Worm (Caenorhabditis elegans) whole organism, early embryonic: ENCODE results near the gene clec-118.
"Not testable (repeated sequence)": the region's sequence is repeated elsewhere in the genome, so short reads cannot be mapped to it uniquely, and the experiment has no call there.

Source experiments
- B0310.2 ChIP-seq: sonication (generic microtip); optimal IDR thresholded peaks from 2 replicates; lab custom pipeline; 2016; ENCODE audit warnings: mild to moderate bottlenecking, missing genetic modification characterization, missing compliant biosample characterization
- F13C5.2 ChIP-seq: sonication (generic microtip); optimal IDR thresholded peaks from 2 replicates; lab custom pipeline; 2017; ENCODE audit warnings: mild to moderate bottlenecking, missing genetic modification characterization, inconsistent platforms, missing compliant biosample characterization
- aly-1 ChIP-seq: sonication (generic microtip); optimal IDR thresholded peaks from 2 replicates; lab custom pipeline; 2016; ENCODE audit warnings: missing genetic modification characterization, missing compliant biosample characterization
- ama-1 ChIP-seq: fragments of 150-350 bp; optimal IDR thresholded peaks from 2 replicates; lab custom pipeline; 2014
- ceh-13 ChIP-seq: fragments of 200-800 bp; sonication (Bioruptor generic); optimal IDR thresholded peaks from 2 replicates; lab custom pipeline; 2018; ENCODE audit warnings: mild to moderate bottlenecking, missing genetic modification characterization, missing compliant biosample characterization
- ceh-36 ChIP-seq: sonication (generic microtip); optimal IDR thresholded peaks from 2 replicates; lab custom pipeline; 2016; ENCODE audit warnings: missing genetic modification characterization, inconsistent platforms, missing compliant biosample characterization
- ets-7 ChIP-seq: sonication (generic microtip); optimal IDR thresholded peaks from 2 replicates; lab custom pipeline; 2016; ENCODE audit warnings: missing genotype, missing genetic modification characterization, missing compliant biosample characterization
- flt-1 ChIP-seq: fragments of 200-800 bp; sonication (Bioruptor generic); IDR thresholded peaks from 2 replicates; pipeline ENCODE4 v1.3.6; 2022; ENCODE audit warnings: missing genetic modification characterization, missing compliant biosample characterization
- hmbx-1 ChIP-seq: sonication (generic microtip); optimal IDR thresholded peaks from 2 replicates; lab custom pipeline; 2016; ENCODE audit warnings: mild to moderate bottlenecking, missing genetic modification characterization, missing compliant biosample characterization
- hmg-4 ChIP-seq: fragments of 200-800 bp; sonication (Bioruptor generic); optimal IDR thresholded peaks from 2 replicates; lab custom pipeline; 2018; ENCODE audit warnings: mild to moderate bottlenecking, missing genetic modification characterization, missing compliant biosample characterization
- hnd-1 ChIP-seq: sonication (generic microtip); optimal IDR thresholded peaks from 2 replicates; lab custom pipeline; 2016; ENCODE audit warnings: missing genetic modification characterization, missing compliant biosample characterization
- pes-1 ChIP-seq: fragments of 200-800 bp; sonication (Bioruptor generic); IDR thresholded peaks from 2 replicates; pipeline ENCODE4 v1.3.6; 2022; ENCODE audit warnings: missing genetic modification reagents, missing genetic modification characterization, missing compliant biosample characterization
- scrt-1 ChIP-seq: fragments of 200-800 bp; sonication (Bioruptor generic); IDR thresholded peaks from 2 replicates; pipeline ENCODE4 v1.3.6; 2022; ENCODE audit warnings: missing genetic modification characterization, missing compliant biosample characterization
- sea-1 ChIP-seq: fragments of 200-800 bp; sonication (Bioruptor generic); conservative IDR thresholded peaks from 2 replicates; pipeline ENCODE4 v1.3.6; 2022; ENCODE audit warnings: missing genetic modification characterization, missing compliant biosample characterization
- tbx-11 ChIP-seq: fragments of 200-800 bp; sonication (Bioruptor generic); IDR thresholded peaks from 2 replicates; pipeline ENCODE4 v1.3.6; 2022; ENCODE audit warnings: missing genetic modification characterization, missing compliant biosample characterization
- tbx-37 ChIP-seq: fragments of 200-800 bp; sonication (Bioruptor generic); conservative IDR thresholded peaks from 2 replicates; pipeline ENCODE4 v1.3.6; 2022; ENCODE audit warnings: missing genetic modification reagents, missing genetic modification characterization, missing compliant biosample characterization
- tra-4 ChIP-seq: sonication (generic microtip); optimal IDR thresholded peaks from 2 replicates; lab custom pipeline; 2017; ENCODE audit warnings: missing genetic modification characterization, missing compliant biosample characterization

clec-118 gene

ce11 chrII:593221-593620 lies 19.0 kb downstream of the clec-118 start, which contains the start of gene W08F4.1:
Gene W08F4.1, plus strand, starts transcription at chrII:593521.
- not testable (repeated sequence) for TF ChIP-seq tra-4 (tag; lab: Kevin White, UChicago); hmbx-1 (tag; lab: Kevin White, UChicago); scrt-1 (GFP tag; lab: Robert Waterston, UW)

ce11 chrII:591110-591509 lies 21.2 kb downstream of the clec-118 start, which contains the start of gene W08F4.10:
Gene W08F4.10, minus strand, starts transcription at chrII:591210.
- no peak for TF ChIP-seq scrt-1 (GFP tag; lab: Robert Waterston, UW)
- no peak for TF ChIP-seq ama-1
- no peak for TF ChIP-seq hmg-4
- TF ChIP-seq B0310.2 (tag; lab: Kevin White, UChicago): no peak

ce11 chrII:587533-587932 lies 24.7 kb downstream of the clec-118 start, which contains the start of gene fbxb-34:
Gene fbxb-34, plus strand, starts transcription at chrII:587833.
- TF ChIP-seq tbx-37 (GFP tag; lab: Robert Waterston, UW) (no peak), B0310.2 (tag; lab: Kevin White, UChicago) (no peak), tra-4 (tag; lab: Kevin White, UChicago) (no peak), ceh-13 (GFP tag; lab: Kevin White, UChicago) (no peak), ets-7 (tag; lab: Kevin White, UChicago) (no peak), pes-1 (GFP tag; lab: Robert Waterston, UW) (no peak), hnd-1 (tag; lab: Kevin White, UChicago) (no peak), F13C5.2 (tag; lab: Kevin White, UChicago) (no peak), aly-1 (tag; lab: Kevin White, UChicago) (no peak), tbx-11 (GFP tag; lab: Robert Waterston, UW) (no peak), hmbx-1 (tag; lab: Kevin White, UChicago) (no peak), ama-1 (no peak), hmg-4 (no peak), flt-1 (GFP tag; lab: Robert Waterston, UW) (no peak), sea-1 (GFP tag; lab: Robert Waterston, UW) (no peak), ceh-36 (tag; lab: Kevin White, UChicago) (no peak)

- TF ChIP-seq ama-1 (no peak), scrt-1 (GFP tag; lab: Robert Waterston, UW) (no peak), ceh-13 (GFP tag; lab: Kevin White, UChicago) (no peak), flt-1 (GFP tag; lab: Robert Waterston, UW) (no peak), F13C5.2 (tag; lab: Kevin White, UChicago) (no peak), ceh-36 (tag; lab: Kevin White, UChicago) (no peak), hmbx-1 (tag; lab: Kevin White, UChicago) (no peak), tbx-11 (GFP tag; lab: Robert Waterston, UW) (no peak), sea-1 (GFP tag; lab: Robert Waterston, UW) (no peak)
Observed at ce11 chrII:584321-584848, 27.9 kb downstream of the clec-118 start, which contains the start of the genes W08F4.12 and W08F4.13. Gene W08F4.12, minus strand, starts transcription at chrII:584421. Gene W08F4.13, plus strand, starts transcription at chrII:584798.

- no peak for TF ChIP-seq pes-1 (GFP tag; lab: Robert Waterston, UW)
- no peak for TF ChIP-seq ceh-36 (tag; lab: Kevin White, UChicago)
- TF ChIP-seq sea-1 (GFP tag; lab: Robert Waterston, UW): no peak
- no peak for TF ChIP-seq hmbx-1 (tag; lab: Kevin White, UChicago)
- TF ChIP-seq flt-1 (GFP tag; lab: Robert Waterston, UW): no peak
- TF ChIP-seq B0310.2 (tag; lab: Kevin White, UChicago): no peak
- no peak for TF ChIP-seq ceh-13 (GFP tag; lab: Kevin White, UChicago)
- TF ChIP-seq scrt-1 (GFP tag; lab: Robert Waterston, UW): no peak
- no peak for TF ChIP-seq hnd-1 (tag; lab: Kevin White, UChicago)
- no peak for TF ChIP-seq tbx-37 (GFP tag; lab: Robert Waterston, UW)
- no peak for TF ChIP-seq tra-4 (tag; lab: Kevin White, UChicago)
- no peak for TF ChIP-seq F13C5.2 (tag; lab: Kevin White, UChicago)
- TF ChIP-seq ama-1: no peak
- no peak for TF ChIP-seq aly-1 (tag; lab: Kevin White, UChicago)
- TF ChIP-seq hmg-4: no peak
- no peak for TF ChIP-seq tbx-11 (GFP tag; lab: Robert Waterston, UW)
- no peak for TF ChIP-seq ets-7 (tag; lab: Kevin White, UChicago)
Observed at ce11 chrII:582649-583048, 29.6 kb downstream of the clec-118 start, which contains the start of gene fbxb-14. Gene fbxb-14, minus strand, starts transcription at chrII:582749.

- TF ChIP-seq tbx-37 (GFP tag; lab: Robert Waterston, UW): no peak
- TF ChIP-seq sea-1 (GFP tag; lab: Robert Waterston, UW): no peak
- no peak for TF ChIP-seq hmbx-1 (tag; lab: Kevin White, UChicago)
- no peak for TF ChIP-seq tbx-11 (GFP tag; lab: Robert Waterston, UW)
- no peak for TF ChIP-seq ets-7 (tag; lab: Kevin White, UChicago)
- no peak for TF ChIP-seq pes-1 (GFP tag; lab: Robert Waterston, UW)
- no peak for TF ChIP-seq B0310.2 (tag; lab: Kevin White, UChicago)
- TF ChIP-seq hmg-4: no peak
- no peak for TF ChIP-seq ceh-36 (tag; lab: Kevin White, UChicago)
- TF ChIP-seq ceh-13 (GFP tag; lab: Kevin White, UChicago): no peak
- TF ChIP-seq F13C5.2 (tag; lab: Kevin White, UChicago): no peak
- TF ChIP-seq hnd-1 (tag; lab: Kevin White, UChicago): no peak
- no peak for TF ChIP-seq flt-1 (GFP tag; lab: Robert Waterston, UW)
- TF ChIP-seq aly-1 (tag; lab: Kevin White, UChicago): no peak
Observed at ce11 chrII:581983-582382, 30.3 kb downstream of the clec-118 start.

ce11 chrII:580189-580643 lies 32.0 kb downstream of the clec-118 start, which contains the start of the genes cdc-37 and W08F4.3:
Gene cdc-37, minus strand, starts transcription at chrII:580593.
Gene W08F4.3, plus strand, starts transcription at chrII:580602.
- no peak for TF ChIP-seq hmbx-1 (tag; lab: Kevin White, UChicago)
- TF ChIP-seq ets-7 (tag; lab: Kevin White, UChicago): no peak
- TF ChIP-seq ama-1: no peak
- no peak for TF ChIP-seq ceh-36 (tag; lab: Kevin White, UChicago)
- TF ChIP-seq hnd-1 (tag; lab: Kevin White, UChicago): no peak
- TF ChIP-seq F13C5.2 (tag; lab: Kevin White, UChicago): no peak
- TF ChIP-seq B0310.2 (tag; lab: Kevin White, UChicago): no peak
- no peak for TF ChIP-seq ceh-13 (GFP tag; lab: Kevin White, UChicago)
- no peak for TF ChIP-seq tbx-11 (GFP tag; lab: Robert Waterston, UW)
- no peak for TF ChIP-seq aly-1 (tag; lab: Kevin White, UChicago)
- TF ChIP-seq tbx-37 (GFP tag; lab: Robert Waterston, UW): no peak
- no peak for TF ChIP-seq sea-1 (GFP tag; lab: Robert Waterston, UW)
- no peak for TF ChIP-seq flt-1 (GFP tag; lab: Robert Waterston, UW)
- TF ChIP-seq pes-1 (GFP tag; lab: Robert Waterston, UW): no peak
- TF ChIP-seq scrt-1 (GFP tag; lab: Robert Waterston, UW): no peak
- TF ChIP-seq tra-4 (tag; lab: Kevin White, UChicago): no peak
- TF ChIP-seq hmg-4: no peak
